Fruit fly (Drosophila melanogaster) whole organism, embryonic: ENCODE data around the gene CG17906.

ENCODE experiments used
- CG10979 ChIP-seq: fragments of 200-800 bp; sonication (Bioruptor generic); optimal IDR thresholded peaks from 2 replicates; lab custom pipeline; 2018; ENCODE audit warnings: missing biosample characterization, mild to moderate bottlenecking, missing genetic modification characterization, moderate library complexity
- CG11560 ChIP-seq: fragments of 200-800 bp; sonication (Bioruptor generic); IDR thresholded peaks from 3 replicates; pipeline ENCODE4 v1.3.6; 2022; ENCODE audit warnings: missing biosample characterization, missing genetic modification characterization
- CG11723 ChIP-seq: fragments of 200-800 bp; sonication (Bioruptor generic); optimal IDR thresholded peaks from 2 replicates; lab custom pipeline; 2017; ENCODE audit warnings: missing biosample characterization, mild to moderate bottlenecking, missing genetic modification characterization
- CG12104 ChIP-seq: fragments of 200-800 bp; sonication (Bioruptor generic); optimal IDR thresholded peaks from 3 replicates; lab custom pipeline; 2016; ENCODE audit warnings: missing biosample characterization, missing genetic modification characterization
- CG12659 ChIP-seq: fragments of 200-800 bp; sonication (Bioruptor generic); optimal IDR thresholded peaks from 3 replicates; lab custom pipeline; 2017; ENCODE audit warnings: mild to moderate bottlenecking, missing biosample characterization, missing genetic modification reagents, missing genetic modification characterization
- CG13424 ChIP-seq: fragments of 200-800 bp; sonication (Bioruptor generic); optimal IDR thresholded peaks from 2 replicates; lab custom pipeline; 2019; ENCODE audit warnings: missing biosample characterization, mild to moderate bottlenecking, missing genetic modification characterization, moderate library complexity
- CG1602 ChIP-seq: fragments of 200-800 bp; sonication (Bioruptor generic); optimal IDR thresholded peaks from 3 replicates; lab custom pipeline; 2016; ENCODE audit warnings: missing biosample characterization, missing genetic modification characterization
- CG16863 ChIP-seq: fragments of 200-800 bp; sonication (Bioruptor generic); optimal IDR thresholded peaks from 3 replicates; lab custom pipeline; 2016; ENCODE audit warnings: missing biosample characterization, missing genetic modification characterization
- CG2129 ChIP-seq: fragments of 200-800 bp; sonication (Bioruptor generic); IDR thresholded peaks from 2 replicates; pipeline ENCODE4 v1.3.6; 2022; ENCODE audit warnings: missing biosample characterization, missing genetic modification characterization; ENCODE audit not compliant: partially characterized antibody
- CG4404 ChIP-seq: fragments of 200-800 bp; sonication (Bioruptor generic); IDR thresholded peaks from 2 replicates; pipeline ENCODE4 v1.3.6; 2022; ENCODE audit warnings: missing biosample characterization, missing genetic modification characterization
- CG4707 ChIP-seq: fragments of 200-800 bp; sonication (Bioruptor generic); optimal IDR thresholded peaks from 2 replicates; lab custom pipeline; 2018; ENCODE audit warnings: missing biosample characterization, mild to moderate bottlenecking, missing genetic modification characterization, moderate library complexity
- CG5245 ChIP-seq: fragments of 200-800 bp; sonication (Bioruptor generic); optimal IDR thresholded peaks from 3 replicates; lab custom pipeline; 2016; ENCODE audit warnings: missing biosample characterization, missing genetic modification characterization
- CG5953 ChIP-seq: fragments of 200-800 bp; sonication (Bioruptor generic); IDR thresholded peaks from 2 replicates; pipeline ENCODE4 v1.3.6; 2022; ENCODE audit warnings: missing biosample characterization, missing genetic modification characterization
- CG7928 ChIP-seq: fragments of 200-800 bp; sonication (Bioruptor generic); optimal IDR thresholded peaks from 2 replicates; lab custom pipeline; 2017; ENCODE audit warnings: missing biosample characterization, mild to moderate bottlenecking, missing genetic modification characterization
- CG8281 ChIP-seq: fragments of 200-800 bp; sonication (Bioruptor generic); optimal IDR thresholded peaks from 2 replicates; lab custom pipeline; 2018; ENCODE audit warnings: missing biosample characterization, mild to moderate bottlenecking, missing genetic modification characterization, moderate library complexity
- CoRest ChIP-seq: fragments of 200-800 bp; sonication (Bioruptor generic); optimal IDR thresholded peaks from 3 replicates; lab custom pipeline; 2018; ENCODE audit warnings: missing biosample characterization, mild to moderate bottlenecking, missing genetic modification characterization, moderate library complexity
- Dp ChIP-seq: fragments of 200-800 bp; sonication (Bioruptor generic); optimal IDR thresholded peaks from 2 replicates; lab custom pipeline; 2018; ENCODE audit warnings: missing biosample characterization, mild to moderate bottlenecking, missing genetic modification characterization, moderate library complexity
- HHEX ChIP-seq: fragments of 200-800 bp; sonication (Bioruptor generic); optimal IDR thresholded peaks from 3 replicates; lab custom pipeline; 2017; ENCODE audit warnings: missing biosample characterization, mild to moderate bottlenecking, missing genetic modification characterization, missing genetic modification reagents
- Hand ChIP-seq: fragments of 200-800 bp; sonication (Bioruptor generic); optimal IDR thresholded peaks from 2 replicates; lab custom pipeline; 2017; ENCODE audit warnings: mild to moderate bottlenecking, missing biosample characterization, missing genetic modification reagents, missing genetic modification characterization
- Hmr ChIP-seq: fragments of 200-800 bp; sonication (Bioruptor generic); optimal IDR thresholded peaks from 3 replicates; lab custom pipeline; 2017; ENCODE audit warnings: mild to moderate bottlenecking, missing biosample characterization, missing genetic modification reagents, missing genetic modification characterization
- Hr39 ChIP-seq: fragments of >200 bp; optimal IDR thresholded peaks from 2 replicates; lab custom pipeline; 2017
- Hr78 ChIP-seq, 2 experiments: fragments of 200-800 bp in 1 of 2; fragments of >200 bp in 1 of 2; sonication (Bioruptor generic) in 1 of 2; optimal IDR thresholded peaks; 2 replicates each; lab custom pipeline; 2017 to 2019; ENCODE audit warnings: missing biosample characterization in 2 of 2, missing genetic modification characterization in 2 of 2, mild to moderate bottlenecking in 1 of 2, moderate library complexity in 1 of 2
- Kr ChIP-seq: fragments of 200-800 bp; sonication (Bioruptor generic); optimal IDR thresholded peaks from 2 replicates; lab custom pipeline; 2017; ENCODE audit warnings: missing biosample characterization, mild to moderate bottlenecking, missing genetic modification characterization
- Lpt ChIP-seq: fragments of >200 bp; optimal IDR thresholded peaks from 2 replicates; lab custom pipeline; 2018; ENCODE audit warnings: missing biosample characterization, missing genetic modification characterization
- Mrtf ChIP-seq: fragments of 200-800 bp; sonication (Bioruptor generic); IDR thresholded peaks from 3 replicates; pipeline ENCODE4 v1.3.6; 2022; ENCODE audit warnings: missing biosample characterization, missing genetic modification characterization
- NC2β ChIP-seq: fragments of 200-800 bp; sonication (Bioruptor generic); optimal IDR thresholded peaks from 2 replicates; lab custom pipeline; 2016; ENCODE audit warnings: missing biosample characterization, missing genetic modification characterization
- Six4 ChIP-seq: fragments of 200-800 bp; sonication (Bioruptor generic); optimal IDR thresholded peaks from 2 replicates; lab custom pipeline; 2016; ENCODE audit warnings: missing biosample characterization, missing genetic modification characterization
- TFAM ChIP-seq: fragments of 200-800 bp; sonication (Bioruptor generic); optimal IDR thresholded peaks from 2 replicates; lab custom pipeline; 2017; ENCODE audit warnings: missing biosample characterization, missing genetic modification characterization, inconsistent platforms
- Vsx1 ChIP-seq: fragments of 200-800 bp; sonication (Bioruptor generic); optimal IDR thresholded peaks from 2 replicates; lab custom pipeline; 2017; ENCODE audit warnings: missing biosample characterization, mild to moderate bottlenecking, missing genetic modification characterization, missing genetic modification reagents
- bab2 ChIP-seq: fragments of 200-800 bp; sonication (Bioruptor generic); optimal IDR thresholded peaks from 2 replicates; lab custom pipeline; 2016; ENCODE audit warnings: missing biosample characterization, missing genetic modification characterization
- chinmo ChIP-seq: fragments of 200-800 bp; sonication (Bioruptor generic); IDR thresholded peaks from 4 replicates; pipeline ENCODE4 v1.3.6; 2022; ENCODE audit warnings: missing biosample characterization, missing genetic modification characterization; ENCODE audit not compliant: partially characterized antibody
- ci ChIP-seq: fragments of 200-800 bp; sonication (Bioruptor generic); IDR thresholded peaks from 3 replicates; pipeline ENCODE4 v1.3.6; 2022; ENCODE audit warnings: missing biosample characterization, missing genetic modification characterization
- dati ChIP-seq: fragments of 200-800 bp; sonication (Bioruptor generic); IDR thresholded peaks from 2 replicates; pipeline ENCODE4 v1.3.6; 2022; ENCODE audit warnings: missing biosample characterization, missing genetic modification characterization
- dm ChIP-seq: fragments of 200-800 bp; sonication (Bioruptor generic); optimal IDR thresholded peaks from 3 replicates; lab custom pipeline; 2016; ENCODE audit warnings: missing biosample characterization, missing genetic modification characterization
- fd64A ChIP-seq: fragments of 200-800 bp; sonication (Bioruptor generic); optimal IDR thresholded peaks from 3 replicates; lab custom pipeline; 2018; ENCODE audit warnings: missing biosample characterization, mild to moderate bottlenecking, missing genetic modification characterization
- hb ChIP-seq: fragments of 200-800 bp; sonication (Bioruptor generic); IDR thresholded peaks from 3 replicates; pipeline ENCODE4 v1.3.6; 2022; ENCODE audit warnings: missing biosample characterization, missing genetic modification characterization; ENCODE audit not compliant: partially characterized antibody
- ken ChIP-seq: fragments of 200-800 bp; sonication (Bioruptor generic); IDR thresholded peaks from 3 replicates; pipeline ENCODE4 v1.3.6; 2022; ENCODE audit warnings: missing biosample characterization, missing genetic modification characterization
- odd ChIP-seq: fragments of 200-800 bp; sonication (Bioruptor generic); optimal IDR thresholded peaks from 2 replicates; lab custom pipeline; 2017; ENCODE audit warnings: missing biosample characterization, mild to moderate bottlenecking, missing genetic modification characterization
- p53 ChIP-seq: fragments of 200-800 bp; sonication (Bioruptor generic); optimal IDR thresholded peaks from 2 replicates; lab custom pipeline; 2016; ENCODE audit warnings: missing biosample characterization, missing genetic modification characterization
- repo ChIP-seq: fragments of 200-800 bp; sonication (Bioruptor generic); optimal IDR thresholded peaks from 2 replicates; lab custom pipeline; 2016; ENCODE audit warnings: missing biosample characterization, missing genetic modification characterization
- run ChIP-seq: fragments of 200-800 bp; sonication (Bioruptor generic); optimal IDR thresholded peaks from 3 replicates; lab custom pipeline; 2018; ENCODE audit warnings: missing biosample characterization, mild to moderate bottlenecking, missing genetic modification characterization
- sd ChIP-seq: fragments of 200-800 bp; sonication (Bioruptor generic); optimal IDR thresholded peaks from 3 replicates; lab custom pipeline; 2018; ENCODE audit warnings: missing biosample characterization, mild to moderate bottlenecking, missing genetic modification characterization, moderate library complexity
- slou ChIP-seq: fragments of 200-800 bp; sonication (Bioruptor generic); optimal IDR thresholded peaks from 3 replicates; lab custom pipeline; 2016; ENCODE audit warnings: missing biosample characterization, missing genetic modification characterization
- ssp ChIP-seq: fragments of 200-800 bp; sonication (Bioruptor generic); IDR thresholded peaks from 2 replicates; pipeline ENCODE4 v1.3.6; 2022; ENCODE audit warnings: missing biosample characterization, missing genetic modification characterization
- trem ChIP-seq: fragments of 200-800 bp; optimal IDR thresholded peaks from 3 replicates; lab custom pipeline; 2019; ENCODE audit warnings: missing biosample characterization, mild to moderate bottlenecking, missing genetic modification characterization, moderate library complexity
- usp ChIP-seq: fragments of >200 bp; optimal IDR thresholded peaks from 2 replicates; lab custom pipeline; 2017; ENCODE audit warnings: missing biosample characterization, missing genetic modification characterization
- wdn ChIP-seq: fragments of 200-800 bp; sonication (Bioruptor generic); IDR thresholded peaks from 2 replicates; pipeline ENCODE4 v1.3.6; 2022; ENCODE audit warnings: missing biosample characterization, missing genetic modification characterization
- wor ChIP-seq: fragments of 200-800 bp; sonication (Bioruptor generic); IDR thresholded peaks from 2 replicates; pipeline ENCODE4 v1.3.6; 2022; ENCODE audit warnings: missing biosample characterization, missing genetic modification characterization
- yki ChIP-seq: fragments of >200 bp; optimal IDR thresholded peaks from 3 replicates; lab custom pipeline; 2018

CG17906 gene

dm6 chr2L:8952194-8953037 lies 41.8 kb upstream of the CG17906 start (continued):
- TF ChIP-seq ci (GFP tag; lab: Robert Waterston, UW) = peak; percentile 68
- TF ChIP-seq Dp = peak; percentile 14
- TF ChIP-seq CoRest = peak; percentile 30
- TF ChIP-seq dm (GFP tag; lab: Kevin White, UChicago) = peak; percentile 24
- no peak for TF ChIP-seq ken (GFP tag; lab: Robert Waterston, UW)
- no peak for TF ChIP-seq Kr (GFP tag; lab: Kevin White, UChicago)
- TF ChIP-seq NC2β (GFP tag; lab: Kevin White, UChicago) = peak; percentile 42
- TF ChIP-seq CG4404 = no peak
- TF ChIP-seq wor = no peak
- TF ChIP-seq Hand (GFP tag; lab: Kevin White, UChicago) = no peak
- peak; percentile 4 for TF ChIP-seq CG1602 (GFP tag; lab: Kevin White, UChicago)
- peak; percentile 27 for TF ChIP-seq CG10979 (tag; lab: Kevin White, UChicago)
- TF ChIP-seq CG11723 = peak; percentile 11
- TF ChIP-seq Six4 (GFP tag; lab: Kevin White, UChicago) = no peak
- TF ChIP-seq CG12659 (GFP tag; lab: Kevin White, UChicago) = peak; percentile 33
- TF ChIP-seq fd64A = no peak
- no peak for TF ChIP-seq Vsx1 (GFP tag; lab: Kevin White, UChicago)
- no peak for TF ChIP-seq Lpt (GFP tag; lab: Kevin White, UChicago)
- TF ChIP-seq bab2 (GFP tag; lab: Kevin White, UChicago) = peak; percentile 40
- peak; percentile 1 for TF ChIP-seq CG13424 (tag; lab: Kevin White, UChicago)
- TF ChIP-seq CG5953 (GFP tag; lab: Robert Waterston, UW) = no peak
- TF ChIP-seq CG5245 (GFP tag; lab: Kevin White, UChicago) = no peak
- TF ChIP-seq p53 (GFP tag; lab: Kevin White, UChicago) = no peak
- TF ChIP-seq TFAM (GFP tag; lab: Kevin White, UChicago) = no peak
- peak; percentile 54 for TF ChIP-seq Hmr
- no peak for TF ChIP-seq Hr39 (lab: Kevin White, UChicago)
- no peak for TF ChIP-seq CG2129 (GFP tag; lab: Robert Waterston, UW)
- no peak for TF ChIP-seq dati (GFP tag; lab: Robert Waterston, UW)
- no peak for TF ChIP-seq ssp (GFP tag; lab: Robert Waterston, UW)
- peak; percentile 35 for TF ChIP-seq trem
- peak; percentile 6 for TF ChIP-seq CG16863
- TF ChIP-seq CG12104 (GFP tag; lab: Kevin White, UChicago) = no peak
- TF ChIP-seq CG7928 = no peak
- no peak for TF ChIP-seq chinmo (GFP tag; lab: Robert Waterston, UW)
- 0 out of 2 replicates have a peak, but pooled peaks have one; percentile 22 for TF ChIP-seq wdn
- no peak for TF ChIP-seq slou (GFP tag; lab: Kevin White, UChicago)
- TF ChIP-seq usp (GFP tag; lab: Kevin White, UChicago) = no peak
- TF ChIP-seq repo = no peak
- TF ChIP-seq run = peak; percentile 9
- peak; percentile 49; the same call in 1 of the 3 replicates for TF ChIP-seq Mrtf (GFP tag; lab: Robert Waterston, UW)
- TF ChIP-seq CG11560 (tag; lab: Robert Waterston, UW) = no peak
- peak; percentile 32 for TF ChIP-seq sd (tag; lab: Kevin White, UChicago)
- TF ChIP-seq hb (GFP tag; lab: Robert Waterston, UW) = no peak; the same call in 2 of the 3 replicates
- no peak for TF ChIP-seq odd (GFP tag; lab: Kevin White, UChicago)
- no peak for TF ChIP-seq CG4707 (GFP tag; lab: Kevin White, UChicago)
- TF ChIP-seq yki (lab: Kevin White, UChicago) = no peak
- peak; percentile 52 for TF ChIP-seq HHEX (GFP tag; lab: Kevin White, UChicago)
- no peak for TF ChIP-seq Hr78 (GFP tag; optimal IDR thresholded peaks at IDR 0.05; lab: Kevin White, UChicago)
- TF ChIP-seq CG8281 = no peak
